Worm (Caenorhabditis elegans) whole organism, early embryonic: Measurements from ENCODE around the gene srg-8.

Experiments used
- B0310.2 ChIP-seq: sonication (generic microtip); optimal IDR thresholded peaks from 2 replicates; lab custom pipeline; 2016; ENCODE audit warnings: mild to moderate bottlenecking, missing genetic modification characterization, missing compliant biosample characterization
- F13C5.2 ChIP-seq: sonication (generic microtip); optimal IDR thresholded peaks from 2 replicates; lab custom pipeline; 2017; ENCODE audit warnings: mild to moderate bottlenecking, missing genetic modification characterization, inconsistent platforms, missing compliant biosample characterization
- aly-1 ChIP-seq: sonication (generic microtip); optimal IDR thresholded peaks from 2 replicates; lab custom pipeline; 2016; ENCODE audit warnings: missing genetic modification characterization, missing compliant biosample characterization
- ama-1 ChIP-seq: fragments of 150-350 bp; optimal IDR thresholded peaks from 2 replicates; lab custom pipeline; 2014
- ceh-13 ChIP-seq: fragments of 200-800 bp; sonication (Bioruptor generic); optimal IDR thresholded peaks from 2 replicates; lab custom pipeline; 2018; ENCODE audit warnings: mild to moderate bottlenecking, missing genetic modification characterization, missing compliant biosample characterization
- ceh-36 ChIP-seq: sonication (generic microtip); optimal IDR thresholded peaks from 2 replicates; lab custom pipeline; 2016; ENCODE audit warnings: missing genetic modification characterization, inconsistent platforms, missing compliant biosample characterization
- ets-7 ChIP-seq: sonication (generic microtip); optimal IDR thresholded peaks from 2 replicates; lab custom pipeline; 2016; ENCODE audit warnings: missing genotype, missing genetic modification characterization, missing compliant biosample characterization
- flt-1 ChIP-seq: fragments of 200-800 bp; sonication (Bioruptor generic); IDR thresholded peaks from 2 replicates; pipeline ENCODE4 v1.3.6; 2022; ENCODE audit warnings: missing genetic modification characterization, missing compliant biosample characterization
- hmbx-1 ChIP-seq: sonication (generic microtip); optimal IDR thresholded peaks from 2 replicates; lab custom pipeline; 2016; ENCODE audit warnings: mild to moderate bottlenecking, missing genetic modification characterization, missing compliant biosample characterization
- hmg-4 ChIP-seq: fragments of 200-800 bp; sonication (Bioruptor generic); optimal IDR thresholded peaks from 2 replicates; lab custom pipeline; 2018; ENCODE audit warnings: mild to moderate bottlenecking, missing genetic modification characterization, missing compliant biosample characterization
- hnd-1 ChIP-seq: sonication (generic microtip); optimal IDR thresholded peaks from 2 replicates; lab custom pipeline; 2016; ENCODE audit warnings: missing genetic modification characterization, missing compliant biosample characterization
- pes-1 ChIP-seq: fragments of 200-800 bp; sonication (Bioruptor generic); IDR thresholded peaks from 2 replicates; pipeline ENCODE4 v1.3.6; 2022; ENCODE audit warnings: missing genetic modification reagents, missing genetic modification characterization, missing compliant biosample characterization
- scrt-1 ChIP-seq: fragments of 200-800 bp; sonication (Bioruptor generic); IDR thresholded peaks from 2 replicates; pipeline ENCODE4 v1.3.6; 2022; ENCODE audit warnings: missing genetic modification characterization, missing compliant biosample characterization
- sea-1 ChIP-seq: fragments of 200-800 bp; sonication (Bioruptor generic); conservative IDR thresholded peaks from 2 replicates; pipeline ENCODE4 v1.3.6; 2022; ENCODE audit warnings: missing genetic modification characterization, missing compliant biosample characterization
- tbx-11 ChIP-seq: fragments of 200-800 bp; sonication (Bioruptor generic); IDR thresholded peaks from 2 replicates; pipeline ENCODE4 v1.3.6; 2022; ENCODE audit warnings: missing genetic modification characterization, missing compliant biosample characterization
- tbx-37 ChIP-seq: fragments of 200-800 bp; sonication (Bioruptor generic); conservative IDR thresholded peaks from 2 replicates; pipeline ENCODE4 v1.3.6; 2022; ENCODE audit warnings: missing genetic modification reagents, missing genetic modification characterization, missing compliant biosample characterization
- tra-4 ChIP-seq: sonication (generic microtip); optimal IDR thresholded peaks from 2 replicates; lab custom pipeline; 2017; ENCODE audit warnings: missing genetic modification characterization, missing compliant biosample characterization

Gene srg-8

DNA sequence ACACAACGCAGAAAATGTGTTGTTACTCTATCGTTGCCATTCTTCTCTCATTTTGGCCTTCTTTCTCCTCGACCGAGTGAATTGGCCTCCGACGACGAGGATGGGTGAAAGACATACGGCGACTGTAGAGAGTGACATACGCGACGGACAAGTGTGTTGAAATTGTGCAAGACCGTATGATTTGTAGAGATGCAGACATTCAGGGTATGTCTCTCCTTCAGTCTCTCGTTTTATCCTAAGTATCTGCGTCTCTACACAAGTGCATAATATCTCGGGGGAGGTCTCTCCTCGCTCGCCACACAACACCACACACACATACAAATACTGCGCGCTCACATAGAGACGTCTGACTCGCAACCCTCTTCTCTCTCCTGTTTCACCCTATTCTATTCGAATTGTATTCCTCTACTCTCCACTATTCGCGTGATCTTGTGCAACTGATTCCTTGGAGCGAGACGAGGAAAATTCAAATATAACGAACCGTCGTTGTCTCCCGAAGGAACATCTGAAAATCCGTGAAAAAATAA lies 25.5 kb upstream of the srg-8 start, which contains the start of gene hmg-1.2:
Gene hmg-1.2, plus strand, starts transcription at position 311 of the 527 bp plus-strand sequence.
- TF ChIP-seq hmg-4 (GFP tag; lab: Kevin White, UChicago) (peak; percentile 87), scrt-1 (GFP tag; lab: Robert Waterston, UW) (no peak), F13C5.2 (tag; lab: Kevin White, UChicago) (peak; percentile 24)

DNA sequence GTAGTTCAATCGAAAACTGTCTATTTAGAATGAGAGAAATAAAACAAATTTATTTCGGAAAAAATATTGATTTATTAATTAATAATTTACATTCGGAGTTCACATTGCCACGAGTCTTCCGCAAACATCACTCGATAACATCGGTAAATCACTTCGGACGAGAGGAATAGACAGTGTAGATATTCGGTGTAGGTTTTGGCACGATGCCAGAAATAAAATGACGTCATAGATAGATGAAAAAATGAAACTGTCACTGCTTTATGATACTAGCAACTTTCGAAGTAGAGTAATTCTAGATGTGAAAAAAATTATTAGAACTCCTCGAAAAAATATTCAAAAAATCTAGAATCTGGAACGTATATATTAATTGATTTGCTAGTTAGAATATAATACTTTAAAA lies 24.8 kb upstream of the srg-8 start:
- TF ChIP-seq pes-1 (GFP tag; lab: Robert Waterston, UW) (no peak), aly-1 (tag; lab: Kevin White, UChicago) (no peak), tbx-37 (GFP tag; lab: Robert Waterston, UW) (no peak), hnd-1 (tag; lab: Kevin White, UChicago) (no peak), scrt-1 (GFP tag; lab: Robert Waterston, UW) (no peak), B0310.2 (tag; lab: Kevin White, UChicago) (no peak), ceh-36 (tag; lab: Kevin White, UChicago) (no peak), sea-1 (GFP tag; lab: Robert Waterston, UW) (no peak), ama-1 (lab: Kevin White, UChicago) (no peak), F13C5.2 (tag; lab: Kevin White, UChicago) (no peak), hmbx-1 (tag; lab: Kevin White, UChicago) (no peak), ets-7 (tag; lab: Kevin White, UChicago) (no peak), ceh-13 (GFP tag; lab: Kevin White, UChicago) (no peak), tbx-11 (GFP tag; lab: Robert Waterston, UW) (no peak), flt-1 (GFP tag; lab: Robert Waterston, UW) (no peak), tra-4 (tag; lab: Kevin White, UChicago) (no peak), hmg-4 (GFP tag; lab: Kevin White, UChicago) (no peak)

DNA sequence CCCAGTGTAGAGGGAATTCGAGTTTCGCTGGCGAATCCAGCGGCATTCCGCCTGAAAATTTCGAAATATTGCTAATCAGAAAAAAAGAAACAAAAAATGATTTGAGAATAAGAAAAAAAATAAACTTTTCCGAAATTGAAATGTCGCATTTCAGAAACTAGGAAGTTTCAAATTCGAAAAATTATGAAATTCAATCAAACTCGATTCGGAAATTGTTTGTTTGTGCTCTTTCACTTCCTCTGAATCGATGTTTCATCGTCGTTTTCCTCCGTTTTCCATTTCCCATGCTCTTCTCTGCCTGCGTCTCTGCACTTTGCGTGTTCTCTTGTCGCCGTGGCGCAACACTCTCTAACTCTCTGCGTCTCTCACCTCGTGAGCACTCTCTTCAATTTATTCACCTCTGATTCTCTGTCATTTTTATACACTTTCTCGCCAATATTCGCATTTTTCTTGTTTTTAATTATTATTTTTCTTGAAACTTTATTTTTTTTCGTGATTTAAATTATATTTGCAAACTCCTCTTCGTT lies 23.7 kb upstream of the srg-8 start, which contains the start of gene C18F10.7:
Gene C18F10.7, minus strand, starts transcription at position 51 of the 527 bp plus-strand sequence.
- TF ChIP-seq hmbx-1 (tag; lab: Kevin White, UChicago), result no peak
- no peak for TF ChIP-seq scrt-1 (GFP tag; lab: Robert Waterston, UW)
- TF ChIP-seq sea-1 (GFP tag; lab: Robert Waterston, UW), result no peak
- no peak for TF ChIP-seq tbx-37 (GFP tag; lab: Robert Waterston, UW)
- no peak for TF ChIP-seq aly-1 (tag; lab: Kevin White, UChicago)
- no peak for TF ChIP-seq ets-7 (tag; lab: Kevin White, UChicago)
- TF ChIP-seq flt-1 (GFP tag; lab: Robert Waterston, UW), result no peak
- TF ChIP-seq tbx-11 (GFP tag; lab: Robert Waterston, UW), result no peak

DNA sequence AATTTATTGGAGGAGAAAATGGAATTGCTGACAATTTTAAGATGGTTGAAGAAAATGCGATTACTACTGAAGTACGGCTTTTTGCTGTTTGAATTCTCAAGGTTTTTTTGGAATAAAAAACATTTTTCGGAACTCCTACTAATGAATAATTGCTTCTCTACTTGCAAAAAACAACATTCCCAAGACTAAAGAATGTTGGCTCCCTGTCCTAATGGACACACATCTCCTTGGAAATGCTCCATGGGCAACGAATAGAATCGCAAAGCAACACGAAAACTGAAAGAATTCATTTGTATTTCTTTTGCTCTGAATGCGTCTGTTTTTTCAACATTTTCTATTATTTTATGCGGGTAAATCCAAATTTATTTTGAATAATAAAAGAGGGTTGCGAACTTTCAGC lies 18.2 kb upstream of the srg-8 start, which contains the start of gene C18F10.2:
Gene C18F10.2, plus strand, starts transcription at position 301 of the 400 bp plus-strand sequence.
- TF ChIP-seq hmg-4 (GFP tag; lab: Kevin White, UChicago) (no peak), tbx-11 (GFP tag; lab: Robert Waterston, UW) (no peak), tbx-37 (GFP tag; lab: Robert Waterston, UW) (no peak), aly-1 (tag; lab: Kevin White, UChicago) (no peak), hmbx-1 (tag; lab: Kevin White, UChicago) (no peak), ceh-13 (GFP tag; lab: Kevin White, UChicago) (no peak), sea-1 (GFP tag; lab: Robert Waterston, UW) (no peak), flt-1 (GFP tag; lab: Robert Waterston, UW) (no peak), F13C5.2 (tag; lab: Kevin White, UChicago) (no peak), pes-1 (GFP tag; lab: Robert Waterston, UW) (no peak), ets-7 (tag; lab: Kevin White, UChicago) (no peak), hnd-1 (tag; lab: Kevin White, UChicago) (no peak), ceh-36 (tag; lab: Kevin White, UChicago) (no peak), scrt-1 (GFP tag; lab: Robert Waterston, UW) (no peak)

DNA sequence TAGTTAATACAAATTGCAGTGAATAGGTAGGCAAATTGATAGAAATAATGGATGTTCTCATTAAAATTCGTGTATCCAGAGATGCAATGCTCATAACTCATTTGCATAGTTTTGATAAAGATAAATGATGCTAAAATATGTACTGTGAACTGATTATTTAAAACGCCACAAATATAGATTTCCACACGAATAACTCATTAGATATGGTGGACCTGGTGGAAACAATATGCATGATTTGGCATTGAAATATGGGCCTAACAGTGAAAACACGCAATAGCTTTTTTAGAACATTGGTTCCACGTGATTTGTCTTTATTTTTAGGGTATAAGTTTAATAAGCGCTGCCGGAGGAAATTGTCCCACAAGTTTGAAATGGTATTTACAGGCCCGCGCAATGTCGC lies 15.6 kb upstream of the srg-8 start, which contains the start of gene srg-3:
Gene srg-3, minus strand, starts transcription at position 101 of the 400 bp plus-strand sequence.
- TF ChIP-seq B0310.2 (tag; lab: Kevin White, UChicago) (no peak), ama-1 (lab: Kevin White, UChicago) (no peak), ceh-13 (GFP tag; lab: Kevin White, UChicago) (no peak), tbx-11 (GFP tag; lab: Robert Waterston, UW) (no peak), ceh-36 (tag; lab: Kevin White, UChicago) (no peak), hnd-1 (tag; lab: Kevin White, UChicago) (no peak), scrt-1 (GFP tag; lab: Robert Waterston, UW) (no peak), hmbx-1 (tag; lab: Kevin White, UChicago) (no peak), pes-1 (GFP tag; lab: Robert Waterston, UW) (no peak), ets-7 (tag; lab: Kevin White, UChicago) (no peak), tbx-37 (GFP tag; lab: Robert Waterston, UW) (no peak), F13C5.2 (tag; lab: Kevin White, UChicago) (no peak), hmg-4 (GFP tag; lab: Kevin White, UChicago) (no peak), aly-1 (tag; lab: Kevin White, UChicago) (no peak), tra-4 (tag; lab: Kevin White, UChicago) (no peak), sea-1 (GFP tag; lab: Robert Waterston, UW) (no peak)

DNA sequence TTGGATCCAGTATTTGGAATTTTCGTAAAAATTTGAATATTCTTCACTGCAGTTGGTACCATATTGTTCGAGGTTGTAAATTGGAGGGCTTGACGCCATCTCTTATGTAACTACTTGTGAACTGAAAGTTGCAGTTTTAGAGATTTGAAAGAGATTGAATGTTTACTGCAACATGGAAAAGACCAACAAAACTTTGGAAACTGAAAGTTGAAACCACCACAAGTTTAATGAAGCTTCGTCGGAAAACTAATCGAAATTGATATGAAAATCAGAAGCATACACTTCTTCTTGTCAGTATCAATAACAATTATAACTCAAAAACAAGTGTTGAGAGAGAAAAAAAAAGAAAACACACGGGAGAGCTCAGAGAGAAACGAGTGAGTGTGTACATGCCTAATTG lies 13.4 kb upstream of the srg-8 start, which contains the start of gene srg-7:
Gene srg-7, minus strand, starts transcription at position 101 of the 400 bp plus-strand sequence.
- TF ChIP-seq hnd-1 (tag; lab: Kevin White, UChicago) (no peak), ceh-36 (tag; lab: Kevin White, UChicago) (no peak), hmbx-1 (tag; lab: Kevin White, UChicago) (no peak), scrt-1 (GFP tag; lab: Robert Waterston, UW) (no peak), flt-1 (GFP tag; lab: Robert Waterston, UW) (no peak), B0310.2 (tag; lab: Kevin White, UChicago) (no peak), sea-1 (GFP tag; lab: Robert Waterston, UW) (no peak), aly-1 (tag; lab: Kevin White, UChicago) (no peak), ets-7 (tag; lab: Kevin White, UChicago) (no peak)
